Worm (Caenorhabditis elegans) whole organism, L2 larva: Measurements from ENCODE around the gene unc-18.

Experiments used
- F13H6.1 ChIP-seq: sonication (generic microtip); optimal IDR thresholded peaks from 2 replicates; lab custom pipeline; 2016; ENCODE audit warnings: missing genetic modification characterization, missing compliant biosample characterization
- R02D3.7 ChIP-seq: fragments of 150-350 bp; optimal IDR thresholded peaks from 2 replicates; lab custom pipeline; 2014; ENCODE audit warnings: missing biosample characterization, missing genetic modification characterization
- Y55F3AM.14 ChIP-seq: fragments of 200-800 bp; sonication (Bioruptor generic); optimal IDR thresholded peaks from 2 replicates; lab custom pipeline; 2018; ENCODE audit warnings: mild to moderate bottlenecking, missing genetic modification characterization, missing compliant biosample characterization
- ZK546.5 ChIP-seq: sonication (generic microtip); optimal IDR thresholded peaks from 2 replicates; lab custom pipeline; 2017; ENCODE audit warnings: missing biosample characterization, missing genetic modification characterization
- alr-1 ChIP-seq: fragments of 150-350 bp; optimal IDR thresholded peaks from 2 replicates; lab custom pipeline; 2014; ENCODE audit warnings: missing biosample characterization, missing genetic modification characterization
- aly-2 ChIP-seq: fragments of 150-350 bp; optimal IDR thresholded peaks from 2 replicates; lab custom pipeline; 2014; ENCODE audit warnings: missing biosample characterization, missing genetic modification characterization
- ama-1 ChIP-seq: fragments of 150-350 bp; optimal IDR thresholded peaks from 2 replicates; lab custom pipeline; 2018; ENCODE audit warnings: inconsistent platforms
- blmp-1 ChIP-seq: sonication (generic microtip); optimal IDR thresholded peaks from 2 replicates; lab custom pipeline; 2017; ENCODE audit warnings: missing genetic modification characterization, mild to moderate bottlenecking, missing compliant biosample characterization, antibody characterized with exemption, moderate library complexity; ENCODE audit not compliant: insufficient read depth
- ceh-16 ChIP-seq: fragments of 150-350 bp; optimal IDR thresholded peaks from 2 replicates; lab custom pipeline; 2014; ENCODE audit warnings: missing biosample characterization, missing genetic modification characterization
- ceh-82 ChIP-seq: fragments of 150-350 bp; optimal IDR thresholded peaks from 2 replicates; lab custom pipeline; 2014; ENCODE audit warnings: missing biosample characterization, missing genetic modification characterization
- crh-2 ChIP-seq: sonication (generic microtip); optimal IDR thresholded peaks from 2 replicates; lab custom pipeline; 2017; ENCODE audit warnings: missing biosample characterization, missing genetic modification characterization
- dmd-4 ChIP-seq: sonication (generic microtip); optimal IDR thresholded peaks from 2 replicates; lab custom pipeline; 2017; ENCODE audit warnings: missing biosample characterization, missing genetic modification characterization
- egl-27 ChIP-seq: sonication (generic microtip); optimal IDR thresholded peaks from 3 replicates; lab custom pipeline; 2017; ENCODE audit warnings: missing biosample characterization, missing genetic modification reagents, missing genetic modification characterization
- elt-1 ChIP-seq: fragments of 150-350 bp; optimal IDR thresholded peaks from 2 replicates; lab custom pipeline; 2014; ENCODE audit warnings: missing biosample characterization, missing genetic modification characterization
- elt-3 ChIP-seq: sonication (generic microtip); optimal IDR thresholded peaks from 2 replicates; lab custom pipeline; 2017; ENCODE audit warnings: missing biosample characterization, missing genetic modification characterization
- fos-1 ChIP-seq: fragments of 150-350 bp; optimal IDR thresholded peaks from 2 replicates; lab custom pipeline; 2014; ENCODE audit warnings: missing biosample characterization, missing genetic modification characterization
- lin-11 ChIP-seq: fragments of 150-350 bp; sonication (generic microtip); optimal IDR thresholded peaks from 2 replicates; lab custom pipeline; 2014; ENCODE audit warnings: missing biosample characterization, missing genetic modification characterization, inconsistent platforms, mixed read lengths
- lin-13 ChIP-seq: fragments of 150-350 bp; optimal IDR thresholded peaks from 2 replicates; lab custom pipeline; 2014; ENCODE audit warnings: missing biosample characterization, missing genetic modification reagents, missing genetic modification characterization
- lin-39 ChIP-seq: fragments of 150-350 bp; optimal IDR thresholded peaks from 2 replicates; lab custom pipeline; 2014; ENCODE audit warnings: missing biosample characterization, missing genetic modification reagents, missing genetic modification characterization
- lsy-2 ChIP-seq, 2 experiments: fragments of 150-350 bp in 1 of 2; sonication (generic microtip) in 1 of 2; optimal IDR thresholded peaks; 2 replicates each; lab custom pipeline; 2014 to 2017; ENCODE audit warnings: missing biosample characterization in 2 of 2, missing genetic modification characterization in 2 of 2
- mab-5 ChIP-seq: fragments of 150-350 bp; optimal IDR thresholded peaks from 2 replicates; lab custom pipeline; 2014; ENCODE audit warnings: missing biosample characterization, missing genetic modification characterization
- mbf-1 ChIP-seq: sonication (generic microtip); optimal IDR thresholded peaks from 2 replicates; lab custom pipeline; 2017; ENCODE audit warnings: missing biosample characterization, missing genetic modification characterization
- mdl-1 ChIP-seq, 2 experiments: fragments of 150-350 bp in 1 of 2; sonication (generic microtip) in 1 of 2; optimal IDR thresholded peaks; 2 replicates each; lab custom pipeline; 2017; ENCODE audit warnings: missing biosample characterization in 2 of 2, missing genetic modification characterization in 2 of 2
- nhr-10 ChIP-seq: sonication (generic microtip); optimal IDR thresholded peaks from 2 replicates; lab custom pipeline; 2017; ENCODE audit warnings: missing biosample characterization, missing genetic modification characterization
- nhr-11 ChIP-seq: fragments of 150-350 bp; optimal IDR thresholded peaks from 2 replicates; lab custom pipeline; 2014; ENCODE audit warnings: missing biosample characterization, missing genetic modification characterization
- nhr-12 ChIP-seq: fragments of 150-350 bp; optimal IDR thresholded peaks from 2 replicates; lab custom pipeline; 2014; ENCODE audit warnings: missing biosample characterization, missing genetic modification characterization
- nhr-129 ChIP-seq: fragments of 150-350 bp; optimal IDR thresholded peaks from 2 replicates; lab custom pipeline; 2014; ENCODE audit warnings: missing biosample characterization, missing genetic modification characterization
- nhr-21 ChIP-seq: fragments of 150-350 bp; optimal IDR thresholded peaks from 2 replicates; lab custom pipeline; 2014; ENCODE audit warnings: missing biosample characterization, missing genetic modification characterization
- nhr-23 ChIP-seq: fragments of 150-350 bp; optimal IDR thresholded peaks from 2 replicates; lab custom pipeline; 2014; ENCODE audit warnings: missing biosample characterization, missing genetic modification reagents, missing genetic modification characterization
- nhr-237 ChIP-seq: fragments of 150-350 bp; optimal IDR thresholded peaks from 2 replicates; lab custom pipeline; 2014; ENCODE audit warnings: missing biosample characterization, missing genetic modification characterization
- nhr-6 ChIP-seq: fragments of 150-350 bp; optimal IDR thresholded peaks from 2 replicates; lab custom pipeline; 2014; ENCODE audit warnings: missing biosample characterization, missing genetic modification characterization
- nhr-77 ChIP-seq: fragments of 150-350 bp; optimal IDR thresholded peaks from 2 replicates; lab custom pipeline; 2014; ENCODE audit warnings: missing biosample characterization, missing genetic modification characterization
- peb-1 ChIP-seq: fragments of 150-350 bp; optimal IDR thresholded peaks from 2 replicates; lab custom pipeline; 2014; ENCODE audit warnings: missing biosample characterization, missing genetic modification characterization
- sem-4 ChIP-seq: fragments of 150-350 bp; optimal IDR thresholded peaks from 2 replicates; lab custom pipeline; 2014; ENCODE audit warnings: missing biosample characterization, missing genetic modification reagents, missing genetic modification characterization
- skn-1 ChIP-seq: sonication (generic microtip); optimal IDR thresholded peaks from 2 replicates; lab custom pipeline; 2017; ENCODE audit warnings: missing biosample characterization, missing genetic modification characterization
- sma-9 ChIP-seq, 2 experiments: fragments of 150-350 bp in 1 of 2; sonication (generic microtip) in 1 of 2; optimal IDR thresholded peaks; 2 replicates each; lab custom pipeline; 2014 to 2016; ENCODE audit warnings: missing genetic modification characterization in 2 of 2, mild to moderate bottlenecking in 1 of 2, missing biosample characterization in 1 of 2, missing compliant biosample characterization in 1 of 2, missing genetic modification reagents in 1 of 2, moderate library complexity in 1 of 2
- unc-39 ChIP-seq: fragments of 150-350 bp; optimal IDR thresholded peaks from 2 replicates; lab custom pipeline; 2014; ENCODE audit warnings: missing biosample characterization, missing genetic modification characterization
- unc-55 ChIP-seq: fragments of 150-350 bp; sonication (generic microtip); optimal IDR thresholded peaks from 3 replicates; lab custom pipeline; 2014; ENCODE audit warnings: missing biosample characterization, missing genetic modification reagents, missing genetic modification characterization
- unc-62 ChIP-seq: fragments of 150-350 bp; optimal IDR thresholded peaks from 2 replicates; lab custom pipeline; 2014; ENCODE audit warnings: missing biosample characterization, missing genetic modification reagents, missing genetic modification characterization
- zag-1 ChIP-seq: fragments of 150-350 bp; optimal IDR thresholded peaks from 2 replicates; lab custom pipeline; 2014; ENCODE audit warnings: missing biosample characterization, missing genetic modification characterization
- ztf-1 ChIP-seq: fragments of 200-800 bp; sonication (Bioruptor generic); conservative IDR thresholded peaks from 2 replicates; pipeline ENCODE4 v1.3.6; 2022; ENCODE audit warnings: missing genetic modification characterization, missing compliant biosample characterization
- ztf-11 ChIP-seq: sonication (generic microtip); optimal IDR thresholded peaks from 2 replicates; lab custom pipeline; 2017; ENCODE audit warnings: missing biosample characterization, missing genetic modification characterization
- ztf-4 ChIP-seq: fragments of 150-350 bp; optimal IDR thresholded peaks from 2 replicates; lab custom pipeline; 2014; ENCODE audit warnings: missing biosample characterization, missing genetic modification characterization

unc-18 gene

ce11 chrX:7715463-7715862 lies 32.8 kb downstream of the unc-18 start:
- TF ChIP-seq mdl-1 (tag; optimal IDR thresholded peaks at IDR 0.05; lab: Kevin White, UChicago) (no peak), unc-39 (no peak), sem-4 (tag; lab: Kevin White, UChicago) (no peak), crh-2 (tag; lab: Kevin White, UChicago) (no peak), lsy-2 (tag; optimal IDR thresholded peaks at IDR 0.05; lab: Kevin White, UChicago) (peak in 1 of 2 experiments; percentile 10), egl-27 (tag; lab: Kevin White, UChicago) (no peak), ZK546.5 (tag; lab: Kevin White, UChicago) (no peak), mbf-1 (no peak), mab-5 (tag; lab: Kevin White, UChicago) (peak; percentile 18), blmp-1 (tag; lab: Kevin White, UChicago) (no peak), unc-62 (GFP tag; lab: Kevin White, UChicago) (no peak), nhr-21 (tag; lab: Kevin White, UChicago) (no peak), ceh-16 (tag; lab: Kevin White, UChicago) (no peak), nhr-11 (tag; lab: Kevin White, UChicago) (no peak), unc-55 (GFP tag; lab: Kevin White, UChicago) (no peak), Y55F3AM.14 (GFP tag; lab: Kevin White, UChicago) (no peak), alr-1 (tag; lab: Kevin White, UChicago) (no peak), lin-39 (tag; lab: Kevin White, UChicago) (no peak), fos-1 (tag; lab: Kevin White, UChicago) (no peak), ama-1 (lab: Kevin White, UChicago) (no peak), nhr-77 (tag; lab: Kevin White, UChicago) (no peak), aly-2 (tag; lab: Kevin White, UChicago) (no peak), sma-9 (GFP tag; optimal IDR thresholded peaks at IDR 0.05; lab: Kevin White, UChicago) (peak; percentile 46), sma-9 (tag; optimal IDR thresholded peaks at IDR 0.05; lab: Kevin White, UChicago) (no peak), ceh-82 (no peak), nhr-237 (tag; lab: Kevin White, UChicago) (no peak), lin-11 (no peak), lin-13 (no peak), zag-1 (tag; lab: Kevin White, UChicago) (no peak), F13H6.1 (tag; lab: Kevin White, UChicago) (peak; percentile 76), nhr-12 (no peak), nhr-6 (tag; lab: Kevin White, UChicago) (no peak), skn-1 (tag; lab: Kevin White, UChicago) (no peak), nhr-23 (tag; lab: Kevin White, UChicago) (no peak), elt-3 (tag; lab: Kevin White, UChicago) (no peak), ztf-11 (tag; lab: Kevin White, UChicago) (no peak), ztf-1 (GFP tag; lab: Robert Waterston, UW) (no peak), nhr-10 (tag; lab: Kevin White, UChicago) (no peak), peb-1 (tag; lab: Kevin White, UChicago) (no peak), elt-1 (tag; lab: Kevin White, UChicago) (no peak), ztf-4 (tag; lab: Kevin White, UChicago) (no peak), R02D3.7 (no peak), nhr-129 (tag; lab: Kevin White, UChicago) (peak; percentile 45)

ce11 chrX:7718972-7719371 lies 36.3 kb downstream of the unc-18 start, which contains the start of gene K09F5.6:
K09F5.6 (plus strand) TSS chrX:7719272.
- TF ChIP-seq mab-5 (tag; lab: Kevin White, UChicago) (no peak), nhr-129 (tag; lab: Kevin White, UChicago) (no peak), crh-2 (tag; lab: Kevin White, UChicago) (no peak), unc-39 (no peak), dmd-4 (tag; lab: Kevin White, UChicago) (no peak), ceh-16 (tag; lab: Kevin White, UChicago) (no peak)
